Fruit fly (Drosophila melanogaster) whole organism, adult: ENCODE measurements around the gene CG31467.

Experiments used
- CG11617 ChIP-seq: fragments of 200-800 bp; sonication (Bioruptor generic); optimal IDR thresholded peaks from 2 replicates; lab custom pipeline; 2017; ENCODE audit warnings: mild to moderate bottlenecking, missing biosample characterization, missing genetic modification reagents, missing genetic modification characterization
- CG12768 ChIP-seq: fragments of 200-800 bp; sonication (Bioruptor generic); optimal IDR thresholded peaks from 2 replicates; lab custom pipeline; 2017; ENCODE audit warnings: missing biosample characterization, missing genetic modification characterization, mild to moderate bottlenecking, moderate library complexity, missing genetic modification reagents
- CG1620 ChIP-seq: fragments of 200-800 bp; sonication (Bioruptor generic); optimal IDR thresholded peaks from 2 replicates; lab custom pipeline; 2016; ENCODE audit warnings: missing biosample characterization, missing genetic modification characterization
- CG5204 ChIP-seq: fragments of 200-800 bp; sonication (Bioruptor generic); optimal IDR thresholded peaks from 2 replicates; lab custom pipeline; 2016; ENCODE audit warnings: missing biosample characterization, missing genetic modification characterization
- CG7101 ChIP-seq: fragments of 200-800 bp; sonication (Bioruptor generic); optimal IDR thresholded peaks from 2 replicates; lab custom pipeline; 2018; ENCODE audit warnings: missing biosample characterization, mild to moderate bottlenecking, missing genetic modification characterization, moderate library complexity
- Clk ChIP-seq: fragments of 200-800 bp; sonication (Bioruptor generic); optimal IDR thresholded peaks from 2 replicates; lab custom pipeline; 2017; ENCODE audit warnings: missing biosample characterization, missing genetic modification characterization
- Hr96 ChIP-seq: fragments of 200-800 bp; sonication (Bioruptor generic); optimal IDR thresholded peaks from 2 replicates; lab custom pipeline; 2016; ENCODE audit warnings: missing biosample characterization, missing genetic modification characterization
- kay ChIP-seq: fragments of 200-800 bp; sonication (Bioruptor generic); peaks from one replicate; lab custom pipeline; 2016; ENCODE audit warnings: missing biosample characterization, missing genetic modification characterization, borderline replicate concordance
- ovo ChIP-seq: fragments of 200-800 bp; sonication (Bioruptor generic); optimal IDR thresholded peaks from 2 replicates; lab custom pipeline; 2016; ENCODE audit warnings: missing biosample characterization, missing genetic modification characterization
- toe ChIP-seq: fragments of 200-800 bp; sonication (Bioruptor generic); optimal IDR thresholded peaks from 2 replicates; lab custom pipeline; 2016; ENCODE audit warnings: missing biosample characterization, missing genetic modification characterization

DNA sequence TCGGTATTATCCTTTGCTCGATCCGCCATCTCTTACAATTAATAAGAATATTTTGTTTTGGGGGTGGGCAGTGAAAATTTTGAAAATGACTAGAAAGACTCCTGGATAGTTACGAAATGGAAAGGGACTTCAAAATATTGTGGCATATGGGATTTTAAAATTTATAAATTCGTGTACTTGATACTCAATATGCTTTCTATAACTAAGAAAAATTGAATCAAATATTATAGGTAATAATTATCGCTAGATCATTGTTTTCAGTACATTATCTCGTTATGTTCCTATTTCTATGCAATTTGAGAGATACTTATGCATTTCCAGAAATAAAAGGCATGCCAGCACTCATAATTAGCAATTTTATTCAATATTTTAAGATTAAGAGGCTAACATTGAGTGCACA lies 48.9 kb upstream of the CG31467 start, which contains the start of gene CG14691:
- TF ChIP-seq CG7101 (no peak), CG11617 (GFP tag; lab: Kevin White, UChicago) (no peak), ovo (no peak), kay (GFP tag; lab: Kevin White, UChicago) (no peak), CG5204 (no peak), CG1620 (GFP tag; lab: Kevin White, UChicago) (no peak), toe (GFP tag; lab: Kevin White, UChicago) (no peak), CG12768 (GFP tag; lab: Kevin White, UChicago) (no peak), Clk (GFP tag; lab: Kevin White, UChicago) (no peak), Hr96 (GFP tag; lab: Kevin White, UChicago) (no peak)
